Fruit fly (Drosophila melanogaster): ENCODE data around the gene mei-38.
A peak's percentile ranks its signal among the peaks of the same experiment; 100 is the strongest.

mei-38 gene

dm6 chrX:1476848-1477247, at the start of gene mei-38, which contains the start of gene Rab27 (continued):
- 0 out of 3 replicates have a peak, but pooled peaks have one; percentile 45 for TF ChIP-seq vnd (GFP tag; IDR thresholded peaks at IDR 0.05; ENCODE audit: partially characterized antibody)
- TF ChIP-seq ci (GFP tag; IDR thresholded peaks at IDR 0.05) = no peak
- no peak for TF ChIP-seq CG12659 (GFP tag; optimal IDR thresholded peaks at IDR 0.05)
- TF ChIP-seq Dek (tag; optimal IDR thresholded peaks at IDR 0.05) = no peak
- no peak for TF ChIP-seq CG33213 (GFP tag; optimal IDR thresholded peaks at IDR 0.05)
- TF ChIP-seq shn (GFP tag; optimal IDR thresholded peaks at IDR 0.05) = no peak
- no peak for TF ChIP-seq ara (GFP tag; IDR thresholded peaks at IDR 0.05)
- TF ChIP-seq Deaf1 (tag; optimal IDR thresholded peaks at IDR 0.05) = no peak
- TF ChIP-seq caup (GFP tag; optimal IDR thresholded peaks at IDR 0.05; ENCODE audit: severe bottlenecking) = peak; percentile 22
- TF ChIP-seq CG11504 (tag; optimal IDR thresholded peaks at IDR 0.05) = no peak
- peak; percentile 70 for TF ChIP-seq Ets65A (GFP tag)
- TF ChIP-seq CG5953 (GFP tag; IDR thresholded peaks at IDR 0.05) = no peak
- peak; percentile 69 for TF ChIP-seq CG2116 (GFP tag; optimal IDR thresholded peaks at IDR 0.05)
- TF ChIP-seq Lim3 (GFP tag; IDR thresholded peaks at IDR 0.05) = no peak
- TF ChIP-seq CG15601 (tag; optimal IDR thresholded peaks at IDR 0.05) = no peak
- no peak for TF ChIP-seq lola (GFP tag; optimal IDR thresholded peaks at IDR 0.05)
- TF ChIP-seq hb (GFP tag; IDR thresholded peaks at IDR 0.05; ENCODE audit: partially characterized antibody) = no peak
- peak; percentile 18 for TF ChIP-seq lilli (GFP tag; optimal IDR thresholded peaks at IDR 0.05)
- no peak for TF ChIP-seq klu (GFP tag; IDR thresholded peaks at IDR 0.05)

- TF ChIP-seq CTCF (GFP tag; optimal IDR thresholded peaks at IDR 0.05) (no peak), CG15479 (GFP tag; optimal IDR thresholded peaks at IDR 0.05) (no peak)
These were observed 24.7 kb upstream of the mei-38 start, which contains the start of gene Gr2a for dm6 chrX:1452130-1452529. TSS of gene Gr2a (plus strand) at chrX:1452430.

- TF ChIP-seq row (GFP tag; IDR thresholded peaks at IDR 0.05) = 0 out of 3 replicates have a peak, but pooled peaks have one; percentile 19
- TF ChIP-seq usp (GFP tag; optimal IDR thresholded peaks at IDR 0.05) = no peak
- TF ChIP-seq HHEX (GFP tag; optimal IDR thresholded peaks at IDR 0.05) = no peak
- TF ChIP-seq CG31224 (GFP tag; IDR thresholded peaks at IDR 0.05) = peak; percentile 8; the same call in 1 of the 2 replicates
- peak; percentile 34; the same call in 1 of the 2 replicates for TF ChIP-seq Scr (GFP tag; IDR thresholded peaks at IDR 0.05; ENCODE audit: partially characterized antibody)
- peak; percentile 38 for TF ChIP-seq BEAF-32 (GFP tag; optimal IDR thresholded peaks at IDR 0.05)
- peak; percentile 53; the same call in 1 of the 4 replicates for TF ChIP-seq Dll (GFP tag; IDR thresholded peaks at IDR 0.05; ENCODE audit: partially characterized antibody)
- 0 out of 2 replicates have a peak, but pooled peaks have one; percentile 25 for TF ChIP-seq amos (GFP tag; IDR thresholded peaks at IDR 0.05; ENCODE audit: partially characterized antibody)
- TF ChIP-seq sna (GFP tag; IDR thresholded peaks at IDR 0.05; ENCODE audit: partially characterized antibody) = 0 out of 2 replicates have a peak, but pooled peaks have one; percentile 21
These were observed 22.0 kb upstream of the mei-38 start for dm6 chrX:1454837-1455236.

- TF ChIP-seq tna (GFP tag; IDR thresholded peaks at IDR 0.05; ENCODE audit: partially characterized antibody) (no peak), CG15601 (tag; optimal IDR thresholded peaks at IDR 0.05) (no peak), scrt (GFP tag; optimal IDR thresholded peaks at IDR 0.05) (no peak), az2 (GFP tag; optimal IDR thresholded peaks at IDR 0.05) (no peak), gcm2 (GFP tag; optimal IDR thresholded peaks at IDR 0.05) (no peak), gce (GFP tag; IDR thresholded peaks at IDR 0.05) (no peak), CG10543 (GFP tag; optimal IDR thresholded peaks at IDR 0.05) (no peak), otp (GFP tag; IDR thresholded peaks at IDR 0.05) (no peak), Lhr (GFP tag; optimal IDR thresholded peaks at IDR 0.05) (no peak), CG12391 (tag; optimal IDR thresholded peaks at IDR 0.05) (no peak), Rfx (GFP tag; IDR thresholded peaks at IDR 0.05) (no peak), CG12155 (GFP tag; optimal IDR thresholded peaks at IDR 0.05) (no peak), Fer2 (tag; optimal IDR thresholded peaks at IDR 0.05) (no peak), CG7839 (tag; optimal IDR thresholded peaks at IDR 0.05) (no peak)
These were observed 19.9 kb upstream of the mei-38 start, which contains the start of gene CG14785 for dm6 chrX:1456954-1457353. TSS of gene CG14785 (minus strand) at chrX:1457054.
